Worm (Caenorhabditis elegans) whole organism, L3 larva: Measurements from ENCODE around the gene nspb-6.

Source experiments
- aly-2 ChIP-seq: fragments of 150-350 bp; optimal IDR thresholded peaks from 2 replicates; lab custom pipeline; 2014; ENCODE audit warnings: missing biosample characterization, missing genetic modification characterization
- ceh-16 ChIP-seq: sonication (generic microtip); optimal IDR thresholded peaks from 2 replicates; lab custom pipeline; 2017; ENCODE audit warnings: missing biosample characterization, missing genetic modification characterization
- ceh-28 ChIP-seq: fragments of 150-350 bp; optimal IDR thresholded peaks from 2 replicates; lab custom pipeline; 2014; ENCODE audit warnings: missing biosample characterization, missing genetic modification reagents, missing genetic modification characterization
- elt-2 ChIP-seq: sonication (generic microtip); optimal IDR thresholded peaks from 2 replicates; lab custom pipeline; 2016; ENCODE audit warnings: missing genetic modification reagents, mild to moderate bottlenecking, missing genetic modification characterization, missing compliant biosample characterization
- nfya-1 ChIP-seq: sonication (generic microtip); optimal IDR thresholded peaks from 2 replicates; lab custom pipeline; 2017; ENCODE audit warnings: missing genetic modification characterization, mild to moderate bottlenecking, missing compliant biosample characterization, antibody characterized with exemption, moderate library complexity; ENCODE audit not compliant: insufficient read depth
- nhr-28 ChIP-seq: fragments of 150-350 bp; optimal IDR thresholded peaks from 2 replicates; lab custom pipeline; 2014; ENCODE audit warnings: missing biosample characterization, missing genetic modification characterization
- sea-2 ChIP-seq: fragments of 150-350 bp; sonication (generic microtip); optimal IDR thresholded peaks from 4 replicates; lab custom pipeline; 2014; ENCODE audit warnings: missing biosample characterization, missing genetic modification reagents, missing genetic modification characterization
- skn-1 ChIP-seq: fragments of 150-350 bp; optimal IDR thresholded peaks from 2 replicates; lab custom pipeline; 2014; ENCODE audit warnings: missing biosample characterization, missing genetic modification characterization

DNA sequence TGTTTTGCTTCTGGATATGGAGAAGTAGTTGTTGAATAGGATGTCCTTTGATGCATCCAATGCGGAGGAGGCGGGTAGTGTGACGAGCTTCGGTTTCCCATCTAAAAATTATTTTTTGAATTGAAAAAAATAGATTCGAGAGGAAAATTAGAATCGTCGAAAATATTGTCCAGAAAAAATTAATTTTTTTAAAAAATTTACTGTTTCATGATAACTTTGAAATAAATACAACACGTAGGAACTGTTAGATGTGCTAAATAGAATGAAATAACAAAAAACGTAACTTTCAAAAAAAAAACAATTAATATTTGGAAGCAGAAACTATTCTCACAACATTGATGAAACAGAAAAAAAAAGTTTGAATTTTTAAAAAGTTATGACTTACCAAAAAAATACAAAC lies 35.4 kb upstream of the nspb-6 start, which contains the start of gene C06E7.4:
- TF ChIP-seq skn-1 (tag; lab: Kevin White, UChicago) (no peak), elt-2 (tag; lab: Kevin White, UChicago) (no peak), nhr-28 (tag; lab: Kevin White, UChicago) (no peak), ceh-28 (tag; lab: Kevin White, UChicago) (no peak), sea-2 (GFP tag; lab: Kevin White, UChicago) (no peak), aly-2 (no peak), nfya-1 (no peak), ceh-16 (tag; lab: Kevin White, UChicago) (no peak)
